Fruit fly (Drosophila melanogaster): ENCODE results near the gene Ald2.
A peak's percentile ranks its signal among the peaks of the same experiment; 100 is the strongest.

Ald2 gene

dm6 chr3R:26462173-26462959 is 48.5 kb downstream of the Ald2 start (continued):
- TF ChIP-seq Blimp-1 (GFP tag; optimal IDR thresholded peaks at IDR 0.05) (no peak), Eip78C (GFP tag) (peak; percentile 77), Eip93F (GFP tag; optimal IDR thresholded peaks at IDR 0.05) (no peak), spab (GFP tag; optimal IDR thresholded peaks at IDR 0.05) (no peak), fd85E (GFP tag; optimal IDR thresholded peaks at IDR 0.05) (no peak), CG3032 (tag; optimal IDR thresholded peaks at IDR 0.05) (peak; percentile 25), Smox (GFP tag; optimal IDR thresholded peaks at IDR 0.05) (no peak), Gug (GFP tag; IDR thresholded peaks at IDR 0.05) (0 out of 2 replicates have a peak, but pooled peaks have one; percentile 9), cyc (GFP tag; optimal IDR thresholded peaks at IDR 0.05) (no peak), vri (GFP tag; optimal IDR thresholded peaks at IDR 0.05) (no peak), Sox14 (GFP tag; optimal IDR thresholded peaks at IDR 0.05) (peak; percentile 16), CG9139 (GFP tag; optimal IDR thresholded peaks at IDR 0.05) (no peak), fkh (GFP tag; optimal IDR thresholded peaks at IDR 0.05) (no peak), Ets21C (GFP tag; optimal IDR thresholded peaks at IDR 0.05) (no peak), lz (GFP tag; optimal IDR thresholded peaks at IDR 0.05) (no peak), achi (GFP tag; optimal IDR thresholded peaks at IDR 0.05) (peak; percentile 67), CG8632 (GFP tag; optimal IDR thresholded peaks at IDR 0.05) (no peak), Hr39 (GFP tag; optimal IDR thresholded peaks at IDR 0.05) (no peak), pdm3 (GFP tag; optimal IDR thresholded peaks at IDR 0.05) (peak; percentile 29), CG32006 (GFP tag; optimal IDR thresholded peaks at IDR 0.05) (peak; percentile 73)

DNA sequence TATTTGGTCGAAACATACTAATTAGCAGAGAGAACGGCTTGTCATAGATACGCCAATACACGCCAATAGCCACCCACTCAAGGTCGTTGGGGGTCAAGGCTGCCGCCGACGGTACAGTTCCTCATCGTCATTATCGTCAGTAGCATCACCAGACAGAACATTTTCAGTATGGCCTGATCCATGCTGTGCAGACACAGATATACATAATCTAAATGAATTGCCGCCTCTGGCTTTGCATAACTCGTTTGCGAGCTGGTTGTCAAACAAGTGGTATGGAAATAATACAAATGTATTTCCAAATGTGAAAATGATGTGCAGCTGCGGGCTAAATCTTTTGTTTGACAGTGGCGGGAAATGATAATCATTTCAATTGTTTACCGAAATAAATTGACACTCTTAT is 49.3 kb downstream of the Ald2 start:
- TF ChIP-seq dsx (GFP tag; optimal IDR thresholded peaks at IDR 0.05; ENCODE audit: poor library complexity, severe bottlenecking) (no peak), svp (GFP tag) (no peak), Hr4 (GFP tag; optimal IDR thresholded peaks at IDR 0.05) (no peak), spab (GFP tag; optimal IDR thresholded peaks at IDR 0.05) (no peak), Met (GFP tag; optimal IDR thresholded peaks at IDR 0.05) (no peak), CG6276 (GFP tag; optimal IDR thresholded peaks at IDR 0.05) (no peak), Sox15 (GFP tag; optimal IDR thresholded peaks at IDR 0.05) (no peak), CG3032 (tag; optimal IDR thresholded peaks at IDR 0.05) (no peak), CG6854 (GFP tag; optimal IDR thresholded peaks at IDR 0.05) (no peak), CG10631 (GFP tag; optimal IDR thresholded peaks at IDR 0.05) (no peak), Hr39 (GFP tag; optimal IDR thresholded peaks at IDR 0.05) (no peak), achi (GFP tag; optimal IDR thresholded peaks at IDR 0.05) (no peak), CG31627 (GFP tag; optimal IDR thresholded peaks at IDR 0.05) (no peak), CG6808 (GFP tag; optimal IDR thresholded peaks at IDR 0.05) (no peak)

DNA sequence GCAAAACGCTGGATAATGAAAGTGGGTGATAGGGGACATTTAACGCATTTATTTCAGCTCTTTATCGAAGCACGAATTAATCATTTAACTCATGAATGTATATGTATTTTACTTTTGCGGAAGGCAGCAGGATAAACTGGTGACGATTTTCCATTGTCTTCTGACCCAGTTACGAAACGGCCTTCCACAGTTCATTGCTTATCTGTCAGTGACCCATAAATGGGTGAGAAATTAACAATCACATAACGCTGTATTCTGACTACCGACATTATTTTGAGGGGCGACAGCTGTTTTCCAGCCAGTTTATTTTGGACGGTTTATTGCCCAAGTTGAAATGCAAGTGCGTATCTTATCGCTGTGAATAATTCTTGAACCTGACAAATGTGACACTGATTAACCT is 49.7 kb downstream of the Ald2 start:
- TF ChIP-seq CG11294 (GFP tag; IDR thresholded peaks at IDR 0.05) (no peak), Ets96B (tag; optimal IDR thresholded peaks at IDR 0.05) (no peak), vri (GFP tag; optimal IDR thresholded peaks at IDR 0.05) (peak; percentile 85), Eip75B (GFP tag; optimal IDR thresholded peaks at IDR 0.05) (peak; percentile 18), Eip93F (GFP tag; optimal IDR thresholded peaks at IDR 0.05) (peak; percentile 17), svp (GFP tag) (peak; percentile 47), CG10669 (GFP tag; optimal IDR thresholded peaks at IDR 0.05) (no peak)

- no peak for TF ChIP-seq lz (GFP tag; optimal IDR thresholded peaks at IDR 0.05)
- TF ChIP-seq OdsH (GFP tag; optimal IDR thresholded peaks at IDR 0.05): no peak
- TF ChIP-seq CG8119 (GFP tag; IDR thresholded peaks at IDR 0.05): peak; percentile 48; the same call in 2 of the 3 replicates
- no peak for TF ChIP-seq dsx (GFP tag; optimal IDR thresholded peaks at IDR 0.05; ENCODE audit: poor library complexity, severe bottlenecking)
- TF ChIP-seq CG10631 (GFP tag; optimal IDR thresholded peaks at IDR 0.05): no peak
- no peak for TF ChIP-seq CG31627 (GFP tag; optimal IDR thresholded peaks at IDR 0.05)
- TF ChIP-seq CG6854 (GFP tag; optimal IDR thresholded peaks at IDR 0.05): peak; percentile 73
- no peak for TF ChIP-seq fd59A (GFP tag; optimal IDR thresholded peaks at IDR 0.05)
- TF ChIP-seq Eip93F (GFP tag; optimal IDR thresholded peaks at IDR 0.05): peak; percentile 66
- TF ChIP-seq topi (GFP tag; optimal IDR thresholded peaks at IDR 0.05): peak; percentile 35
- no peak for TF ChIP-seq Sox15 (GFP tag; optimal IDR thresholded peaks at IDR 0.05)
- TF ChIP-seq Met (GFP tag; optimal IDR thresholded peaks at IDR 0.05): no peak
- TF ChIP-seq CG6163 (GFP tag; IDR thresholded peaks at IDR 0.05): 0 out of 3 replicates have a peak, but pooled peaks have one; percentile 26
- TF ChIP-seq Eip75B (GFP tag; optimal IDR thresholded peaks at IDR 0.05): no peak
- TF ChIP-seq pdm3 (GFP tag; optimal IDR thresholded peaks at IDR 0.05): no peak
- TF ChIP-seq CG32006 (GFP tag; optimal IDR thresholded peaks at IDR 0.05): peak; percentile 8
- no peak for TF ChIP-seq svp (GFP tag)
- TF ChIP-seq acj6 (GFP tag; optimal IDR thresholded peaks at IDR 0.05): no peak
- TF ChIP-seq fd85E (GFP tag; optimal IDR thresholded peaks at IDR 0.05): no peak
- TF ChIP-seq Lpt (GFP tag; optimal IDR thresholded peaks at IDR 0.05): peak; percentile 39
- no peak for TF ChIP-seq CG8319 (GFP tag; optimal IDR thresholded peaks at IDR 0.05)
- TF ChIP-seq salr (GFP tag; optimal IDR thresholded peaks at IDR 0.05): no peak
- no peak for TF ChIP-seq fkh (GFP tag; optimal IDR thresholded peaks at IDR 0.05)
- no peak for TF ChIP-seq CG8632 (GFP tag; optimal IDR thresholded peaks at IDR 0.05)
Observed at dm6 chr3R:26464370-26464769, 50.5 kb downstream of the Ald2 start.
